Worm (Caenorhabditis elegans) whole organism, young adult: ENCODE data around the gene epg-5.

Experiments
- B0035.1 ChIP-seq: sonication (generic microtip); optimal IDR thresholded peaks from 2 replicates; lab custom pipeline; 2016; ENCODE audit warnings: missing genetic modification characterization, mild to moderate bottlenecking, missing compliant biosample characterization, missing genotype, missing genetic modification reagents
- dpl-1 ChIP-seq: fragments of 150-350 bp; optimal IDR thresholded peaks from 2 replicates; lab custom pipeline; 2014; ENCODE audit warnings: missing biosample characterization, missing genetic modification reagents, missing genetic modification characterization
- lin-26 ChIP-seq: fragments of 200-800 bp; sonication (Bioruptor generic); IDR thresholded peaks from 2 replicates; pipeline ENCODE4 v1.3.6; 2022; ENCODE audit warnings: missing genetic modification reagents, missing genetic modification characterization, missing compliant biosample characterization
- snpc-1.3 ChIP-seq: sonication (generic microtip); optimal IDR thresholded peaks from 2 replicates; lab custom pipeline; 2017; ENCODE audit warnings: missing genetic modification characterization, mild to moderate bottlenecking, missing compliant biosample characterization, antibody characterized with exemption, moderate library complexity, missing genotype, missing genetic modification reagents; ENCODE audit not compliant: insufficient read depth
- zim-3 ChIP-seq: sonication (generic microtip); optimal IDR thresholded peaks from 2 replicates; lab custom pipeline; 2017; ENCODE audit warnings: mild to moderate bottlenecking, missing genetic modification characterization, moderate library complexity, missing compliant biosample characterization
- ztf-25 ChIP-seq: fragments of 200-800 bp; sonication (Bioruptor generic); IDR thresholded peaks from 2 replicates; pipeline ENCODE4 v1.3.6; 2022; ENCODE audit warnings: missing genetic modification reagents, missing genetic modification characterization, missing compliant biosample characterization

DNA sequence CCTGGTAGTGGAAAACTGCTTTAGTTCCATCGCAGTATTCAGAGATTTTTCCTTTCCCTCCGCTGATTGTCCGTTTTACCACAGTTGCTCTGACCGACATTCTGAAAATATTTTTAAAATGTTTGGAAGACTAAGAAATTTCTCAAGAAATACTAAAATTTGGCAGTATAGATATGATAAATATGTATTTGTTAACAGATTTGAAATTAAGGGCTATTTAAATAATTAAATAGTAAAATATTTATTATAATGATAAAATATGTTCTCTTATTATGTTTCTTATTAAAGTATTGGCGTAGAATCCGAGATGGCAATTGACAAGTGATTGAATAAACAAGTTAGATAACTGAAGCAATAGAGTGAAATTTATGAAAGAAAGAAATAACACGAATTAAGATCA lies 15.0 kb downstream of the epg-5 start, which contains the start of gene aipr-1:
- TF ChIP-seq snpc-1.3 (tag; lab: Kevin White, UChicago), result no peak
- no peak for TF ChIP-seq zim-3 (tag; lab: Kevin White, UChicago)
- TF ChIP-seq lin-26, result no peak
- TF ChIP-seq ztf-25 (GFP tag; lab: Robert Waterston, UW), result no peak
- TF ChIP-seq dpl-1 (GFP tag; lab: Kevin White, UChicago), result no peak
- no peak for TF ChIP-seq B0035.1 (tag; lab: Kevin White, UChicago)
